In the genomic region with DNA sequence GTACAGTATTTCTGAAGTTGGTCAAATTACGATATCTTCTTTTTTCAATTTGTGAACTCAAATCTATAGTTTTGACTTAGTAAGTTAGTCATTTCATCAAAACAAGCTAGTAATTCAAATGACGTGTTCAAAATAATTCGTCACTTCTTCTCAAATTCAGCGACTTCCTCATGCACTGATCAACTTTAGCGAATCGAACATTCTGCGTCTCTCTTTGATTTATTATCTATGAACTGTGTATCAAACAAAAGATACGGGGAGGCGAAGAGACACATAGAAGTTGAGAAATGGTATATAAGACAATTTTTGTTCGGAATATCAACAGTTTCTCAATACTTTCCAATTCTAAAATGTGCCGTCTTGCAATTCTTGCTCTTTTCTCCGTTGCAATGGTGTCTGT, we compare ENCODE assay signal across 3 worm cellular contexts.
TF ChIP-seq lines count a peak whose summit lies in the region.

A gene (plus strand): TSS at position 321 of the 400 bp plus-strand sequence.

TF ChIP-seq in whole organism, L1 larva, 84 proteins besides CTCF, POLR2A, EP300 and RAD21:
- TF ChIP-seq ztf-4 (tag; optimal IDR thresholded peaks at IDR 0.05; lab: Kevin White, UChicago), result no peak
- no peak for TF ChIP-seq efl-1 (optimal IDR thresholded peaks at IDR 0.05; lab: Kevin White, UChicago)
- peak in 1 of 2 experiments; percentile 10 for TF ChIP-seq efl-1 (GFP tag; optimal IDR thresholded peaks at IDR 0.05 in 1 of 2; lab: Kevin White, UChicago)
- no peak for TF ChIP-seq jun-1 (tag; optimal IDR thresholded peaks at IDR 0.05; lab: Kevin White, UChicago)
- TF ChIP-seq ets-5 (GFP tag; IDR thresholded peaks at IDR 0.05; lab: Robert Waterston, UW), result no peak
- TF ChIP-seq ces-1 (GFP tag; optimal IDR thresholded peaks at IDR 0.05; lab: Kevin White, UChicago), result no peak
- TF ChIP-seq sptf-1 (tag; optimal IDR thresholded peaks at IDR 0.05; lab: Kevin White, UChicago), result no peak
- TF ChIP-seq nhr-20 (tag; optimal IDR thresholded peaks at IDR 0.05; lab: Kevin White, UChicago), result no peak
- TF ChIP-seq isw-1 (GFP tag; IDR thresholded peaks at IDR 0.05; lab: Robert Waterston, UW), result no peak
- TF ChIP-seq nhr-85 (tag; lab: Kevin White, UChicago), result peak; percentile 76

TF ChIP-seq in whole organism, L2 larva, 48 proteins besides CTCF, POLR2A, EP300 and RAD21:
- TF ChIP-seq unc-39 (tag; optimal IDR thresholded peaks at IDR 0.05; lab: Kevin White, UChicago) (no peak), peb-1 (tag; optimal IDR thresholded peaks at IDR 0.05; lab: Kevin White, UChicago) (no peak), unc-55 (GFP tag; optimal IDR thresholded peaks at IDR 0.05; lab: Kevin White, UChicago) (no peak), ztf-1 (GFP tag; conservative IDR thresholded peaks at IDR 0.05; lab: Robert Waterston, UW) (no peak), nhr-129 (tag; optimal IDR thresholded peaks at IDR 0.05; lab: Kevin White, UChicago) (no peak), Y55F3AM.14 (GFP tag; optimal IDR thresholded peaks at IDR 0.05; lab: Kevin White, UChicago) (no peak), snpc-4 (tag; optimal IDR thresholded peaks at IDR 0.05; lab: Kevin White, UChicago) (no peak), R02D3.7 (tag; optimal IDR thresholded peaks at IDR 0.05; lab: Kevin White, UChicago) (no peak), sma-3 (GFP tag; optimal IDR thresholded peaks at IDR 0.05; lab: Kevin White, UChicago) (peak; percentile 84), egl-27 (tag; optimal IDR thresholded peaks at IDR 0.05; lab: Kevin White, UChicago) (peak; percentile 6)

TF ChIP-seq in whole organism, L3 larva, 47 proteins besides CTCF, POLR2A, EP300 and RAD21:
- TF ChIP-seq nhr-25 (tag; optimal IDR thresholded peaks at IDR 0.05; lab: Kevin White, UChicago) (peak; percentile 28), nhr-12 (tag; optimal IDR thresholded peaks at IDR 0.05; lab: Kevin White, UChicago) (no peak)
